Fruit fly (Drosophila melanogaster): ENCODE results near the gene mtd.

- TF ChIP-seq ttk (optimal IDR thresholded peaks at IDR 0.05) = no peak
- no peak for TF ChIP-seq Myc (optimal IDR thresholded peaks at IDR 0.05)
- TF ChIP-seq psq (optimal IDR thresholded peaks at IDR 0.05) = no peak
- TF ChIP-seq h (optimal IDR thresholded peaks at IDR 0.05) = no peak
- TF ChIP-seq insv (optimal IDR thresholded peaks at IDR 0.05) = no peak
These were observed 85.8 kb downstream of the mtd start for dm6 chr3R:5264251-5265098.

Data from Kc167 (cell line).